Fruit fly (Drosophila melanogaster) whole organism, embryonic: ENCODE results near the gene Cpr73D.
A peak's percentile ranks its signal among the peaks of the same experiment; 100 is the strongest.

Experiments used
- Atf-2 ChIP-seq: fragments of 200-800 bp; sonication (Bioruptor generic); optimal IDR thresholded peaks from 2 replicates; lab custom pipeline; 2016; ENCODE audit warnings: missing biosample characterization, missing genetic modification characterization
- CG1024 ChIP-seq: fragments of 200-800 bp; sonication (Bioruptor generic); IDR thresholded peaks from 2 replicates; pipeline ENCODE4 v1.3.6; 2022; ENCODE audit warnings: missing biosample characterization, missing genetic modification characterization
- CG10321 ChIP-seq: fragments of 200-800 bp; sonication (Bioruptor generic); IDR thresholded peaks from 2 replicates; pipeline ENCODE4 v1.3.6; 2022; ENCODE audit warnings: missing biosample characterization, missing genetic modification characterization
- CG12071 ChIP-seq: fragments of 200-800 bp; sonication (Bioruptor generic); optimal IDR thresholded peaks from 3 replicates; lab custom pipeline; 2018; ENCODE audit warnings: missing biosample characterization, mild to moderate bottlenecking, missing genetic modification characterization
- CG12744 ChIP-seq: fragments of 200-800 bp; sonication (Bioruptor generic); optimal IDR thresholded peaks from 2 replicates; lab custom pipeline; 2016; ENCODE audit warnings: missing biosample characterization, missing genetic modification characterization
- CG1529 ChIP-seq: fragments of 200-800 bp; sonication (Bioruptor generic); optimal IDR thresholded peaks from 3 replicates; lab custom pipeline; 2018; ENCODE audit warnings: missing biosample characterization, missing genetic modification characterization
- CG1647 ChIP-seq: fragments of 200-800 bp; sonication (Bioruptor generic); optimal IDR thresholded peaks from 3 replicates; lab custom pipeline; 2016; ENCODE audit warnings: missing biosample characterization, missing genetic modification characterization
- CG17328 ChIP-seq: fragments of 200-800 bp; sonication (Bioruptor generic); IDR thresholded peaks from 2 replicates; pipeline ENCODE4 v1.3.6; 2022; ENCODE audit warnings: missing biosample characterization, missing genetic modification characterization
- CG1832 ChIP-seq: fragments of 200-800 bp; sonication (Bioruptor generic); optimal IDR thresholded peaks from 2 replicates; lab custom pipeline; 2017; ENCODE audit warnings: missing biosample characterization, mild to moderate bottlenecking, missing genetic modification characterization, inconsistent platforms
- CG33557 ChIP-seq: fragments of 200-800 bp; sonication (Bioruptor generic); optimal IDR thresholded peaks from 2 replicates; lab custom pipeline; 2019; ENCODE audit warnings: missing biosample characterization, mild to moderate bottlenecking, missing genetic modification characterization, moderate library complexity
- CG3726 ChIP-seq: fragments of 200-800 bp; sonication (Bioruptor generic); IDR thresholded peaks from 3 replicates; pipeline ENCODE4, ENCODE4 v1.3.6; 2022; ENCODE audit warnings: missing biosample characterization, missing genetic modification characterization
- CG3847 ChIP-seq: fragments of 200-800 bp; sonication (Bioruptor generic); IDR thresholded peaks from 2 replicates; pipeline ENCODE4 v1.3.6; 2022; ENCODE audit warnings: missing biosample characterization, missing genetic modification characterization
- CG5180 ChIP-seq: fragments of 200-800 bp; sonication (Bioruptor generic); optimal IDR thresholded peaks from 3 replicates; lab custom pipeline; 2017; ENCODE audit warnings: missing biosample characterization, missing genetic modification characterization, mild to moderate bottlenecking, moderate library complexity, missing genetic modification reagents
- CG6791 ChIP-seq: fragments of 200-800 bp; sonication (Bioruptor generic); IDR thresholded peaks from 3 replicates; pipeline ENCODE4 v1.3.6; 2022; ENCODE audit warnings: missing biosample characterization, missing genetic modification characterization; ENCODE audit not compliant: partially characterized antibody
- CG6813 ChIP-seq: fragments of 200-800 bp; sonication (Bioruptor generic); optimal IDR thresholded peaks from 2 replicates; lab custom pipeline; 2017; ENCODE audit warnings: missing biosample characterization, missing genetic modification characterization, mild to moderate bottlenecking, moderate library complexity, missing genetic modification reagents
- CG7271 ChIP-seq: fragments of 200-800 bp; sonication (Bioruptor generic); optimal IDR thresholded peaks from 2 replicates; lab custom pipeline; 2018; ENCODE audit warnings: missing biosample characterization, mild to moderate bottlenecking, missing genetic modification characterization, moderate library complexity
- CG7556 ChIP-seq: fragments of 200-800 bp; sonication (Bioruptor generic); optimal IDR thresholded peaks from 2 replicates; lab custom pipeline; 2017; ENCODE audit warnings: missing biosample characterization, mild to moderate bottlenecking, missing genetic modification characterization
- CG7786 ChIP-seq: fragments of 200-800 bp; sonication (Bioruptor generic); optimal IDR thresholded peaks from 2 replicates; lab custom pipeline; 2016; ENCODE audit warnings: missing biosample characterization, missing genetic modification characterization
- CG7987 ChIP-seq: fragments of 200-800 bp; sonication (Bioruptor generic); optimal IDR thresholded peaks from 2 replicates; lab custom pipeline; 2018; ENCODE audit warnings: missing biosample characterization, mild to moderate bottlenecking, missing genetic modification characterization, moderate library complexity
- CG8944 ChIP-seq: fragments of 200-800 bp; sonication (Bioruptor generic); optimal IDR thresholded peaks from 3 replicates; lab custom pipeline; 2016; ENCODE audit warnings: missing biosample characterization, missing genetic modification characterization
- CG9609 ChIP-seq: fragments of 200-800 bp; sonication (Bioruptor generic); optimal IDR thresholded peaks from 3 replicates; lab custom pipeline; 2016; ENCODE audit warnings: missing biosample characterization, missing genetic modification characterization
- Dfd ChIP-seq, 2 experiments: fragments of >200 bp; optimal IDR thresholded peaks; 2 replicates each; lab custom pipeline; 2017; ENCODE audit warnings: missing biosample characterization in 2 of 2, missing genetic modification characterization in 2 of 2
- H15 ChIP-seq: fragments of 200-800 bp; sonication (Bioruptor generic); IDR thresholded peaks from 3 replicates; pipeline ENCODE4 v1.3.6; 2022; ENCODE audit warnings: missing biosample characterization, missing genetic modification characterization
- HmgZ ChIP-seq: fragments of 200-800 bp; sonication (Bioruptor generic); optimal IDR thresholded peaks from 2 replicates; lab custom pipeline; 2018; ENCODE audit warnings: missing biosample characterization, mild to moderate bottlenecking, missing genetic modification characterization
- MBD-R2 ChIP-seq: fragments of 200-800 bp; sonication (Bioruptor generic); IDR thresholded peaks from 2 replicates; pipeline ENCODE4 v1.3.6; 2022; ENCODE audit warnings: missing biosample characterization, missing genetic modification characterization
- MTF-1 ChIP-seq: fragments of 200-800 bp; sonication (Bioruptor generic); optimal IDR thresholded peaks from 2 replicates; lab custom pipeline; 2018; ENCODE audit warnings: missing biosample characterization, mild to moderate bottlenecking, missing genetic modification characterization, borderline replicate concordance
- NK7.1 ChIP-seq: fragments of 200-800 bp; sonication (Bioruptor generic); optimal IDR thresholded peaks from 3 replicates; lab custom pipeline; 2016; ENCODE audit warnings: missing biosample characterization, missing genetic modification characterization
- Pdp1 ChIP-seq, 2 experiments: fragments of 200-800 bp; sonication (Bioruptor generic); optimal IDR thresholded peaks; 3 replicates each; lab custom pipeline; 2016; ENCODE audit warnings: missing biosample characterization in 2 of 2, missing genetic modification characterization in 2 of 2, mild to moderate bottlenecking in 1 of 2, moderate library complexity in 1 of 2
- Sry-δ ChIP-seq: fragments of 200-800 bp; sonication (Bioruptor generic); optimal IDR thresholded peaks from 2 replicates; lab custom pipeline; 2016; ENCODE audit warnings: missing biosample characterization, missing genetic modification characterization
- Tbp ChIP-seq: fragments of >200 bp; optimal IDR thresholded peaks from 2 replicates; lab custom pipeline; 2018; ENCODE audit warnings: missing biosample characterization, missing genetic modification characterization
- Vsx1 ChIP-seq: fragments of 200-800 bp; sonication (Bioruptor generic); optimal IDR thresholded peaks from 2 replicates; lab custom pipeline; 2017; ENCODE audit warnings: missing biosample characterization, mild to moderate bottlenecking, missing genetic modification characterization, missing genetic modification reagents
- bbx ChIP-seq: fragments of 200-800 bp; sonication (Bioruptor generic); IDR thresholded peaks from 2 replicates; pipeline ENCODE4 v1.3.6; 2022; ENCODE audit warnings: missing biosample characterization, missing genetic modification characterization; ENCODE audit not compliant: partially characterized antibody
- bcd ChIP-seq: fragments of 200-800 bp; sonication (Bioruptor generic); optimal IDR thresholded peaks from 2 replicates; lab custom pipeline; 2017; ENCODE audit warnings: missing biosample characterization, mild to moderate bottlenecking, missing genetic modification characterization
- cg ChIP-seq: fragments of 200-800 bp; sonication (Bioruptor generic); optimal IDR thresholded peaks from 3 replicates; lab custom pipeline; 2019; ENCODE audit warnings: missing biosample characterization, mild to moderate bottlenecking, missing genetic modification characterization, moderate library complexity
- dmrt11E ChIP-seq: fragments of 200-800 bp; sonication (Bioruptor generic); optimal IDR thresholded peaks from 3 replicates; lab custom pipeline; 2018; ENCODE audit warnings: missing biosample characterization, mild to moderate bottlenecking, missing genetic modification characterization, moderate library complexity
- fu2 ChIP-seq: fragments of 200-800 bp; sonication (Bioruptor generic); optimal IDR thresholded peaks from 2 replicates; lab custom pipeline; 2016; ENCODE audit warnings: missing biosample characterization, missing genetic modification characterization
- gsb ChIP-seq: fragments of 200-800 bp; sonication (Bioruptor generic); IDR thresholded peaks from 2 replicates; pipeline ENCODE4 v1.3.6; 2022; ENCODE audit warnings: missing biosample characterization, missing genetic modification characterization
- hkb ChIP-seq, 2 experiments: fragments of 200-800 bp in 1 of 2; fragments of >200 bp in 1 of 2; sonication (Bioruptor generic) in 1 of 2; IDR thresholded peaks in 1 of 2; optimal IDR thresholded peaks in 1 of 2; 2 replicates each; pipeline versions ENCODE4 v1.3.6 to Lab custom; 2017 to 2022; ENCODE audit warnings: missing biosample characterization in 1 of 2, missing genetic modification characterization in 1 of 2
- jigr1 ChIP-seq: fragments of 200-800 bp; sonication (Bioruptor generic); IDR thresholded peaks from 3 replicates; pipeline ENCODE4 v1.3.6; 2022; ENCODE audit warnings: missing biosample characterization, missing genetic modification characterization
- lab ChIP-seq: fragments of 200-800 bp; sonication (Bioruptor generic); optimal IDR thresholded peaks from 3 replicates; lab custom pipeline; 2017; ENCODE audit warnings: missing biosample characterization, missing genetic modification characterization, mild to moderate bottlenecking, moderate library complexity, missing genetic modification reagents
- maf-S ChIP-seq: fragments of 200-800 bp; sonication (Bioruptor generic); optimal IDR thresholded peaks from 2 replicates; lab custom pipeline; 2016; ENCODE audit warnings: missing biosample characterization, missing genetic modification characterization
- onecut ChIP-seq: fragments of 200-800 bp; sonication (Bioruptor generic); IDR thresholded peaks from 2 replicates; pipeline ENCODE4 v1.3.6; 2022; ENCODE audit warnings: missing biosample characterization, missing genetic modification characterization
- pan ChIP-seq, 4 experiments: fragments of >200 bp in 3 of 4; fragments of 200-800 bp in 1 of 4; sonication (Bioruptor generic) in 1 of 4; optimal IDR thresholded peaks in 3 of 4; IDR thresholded peaks in 1 of 4; 2 replicates each; pipeline versions ENCODE4 v1.3.6 to Lab custom; 2017 to 2022; ENCODE audit warnings: missing biosample characterization in 2 of 4, missing genetic modification characterization in 2 of 4, mixed read lengths in 1 of 4
- pho ChIP-seq: fragments of 200-800 bp; sonication (Bioruptor generic); optimal IDR thresholded peaks from 2 replicates; lab custom pipeline; 2016; ENCODE audit warnings: missing biosample characterization, missing genetic modification characterization
- sc ChIP-seq, 3 experiments: fragments of >200 bp in 2 of 3; fragments of 200-800 bp in 1 of 3; sonication (Bioruptor generic) in 1 of 3; optimal IDR thresholded peaks; 2 replicates in 2 of 3; 3 replicates in 1 of 3; lab custom pipeline; 2017; ENCODE audit warnings: mild to moderate bottlenecking in 1 of 3, missing biosample characterization in 1 of 3, missing genetic modification characterization in 1 of 3, missing genetic modification reagents in 1 of 3
- sens-2 ChIP-seq: fragments of 200-800 bp; sonication (Bioruptor generic); IDR thresholded peaks from 2 replicates; pipeline ENCODE4 v1.3.6; 2022; ENCODE audit warnings: missing biosample characterization, missing genetic modification characterization
- sob ChIP-seq: fragments of 200-800 bp; sonication (Bioruptor generic); IDR thresholded peaks from 2 replicates; pipeline ENCODE4 v1.3.6; 2022; ENCODE audit warnings: missing biosample characterization, missing genetic modification characterization
- tio ChIP-seq: fragments of 200-800 bp; sonication (Bioruptor generic); optimal IDR thresholded peaks from 2 replicates; lab custom pipeline; 2017; ENCODE audit warnings: missing biosample characterization, missing genetic modification characterization, inconsistent platforms
- toy ChIP-seq: fragments of 200-800 bp; sonication (Bioruptor generic); IDR thresholded peaks from 2 replicates; pipeline ENCODE4 v1.3.6; 2022; ENCODE audit warnings: missing biosample characterization, missing genetic modification characterization

Gene Cpr73D

dm6 chr3L:16969652-16970109 lies 12.2 kb upstream of the Cpr73D start, which contains the start of gene Exn (continued):
- TF ChIP-seq pan (optimal IDR thresholded peaks at IDR 0.05; lab: Kevin White, UChicago) (no peak), pan (GFP tag; optimal IDR thresholded peaks at IDR 0.05 in 1 of 2, IDR thresholded peaks at IDR 0.05 in 1 of 2) (peak in 1 of 2 experiments; percentile 58), CG7987 (peak; percentile 47), MBD-R2 (GFP tag; lab: Robert Waterston, UW) (peak; percentile 26; the same call in 1 of the 2 replicates), Tbp (GFP tag; lab: Kevin White, UChicago) (no peak), CG3847 (GFP tag; lab: Robert Waterston, UW) (peak; percentile 49; the same call in 1 of the 2 replicates), H15 (GFP tag; lab: Robert Waterston, UW) (no peak), tio (GFP tag; lab: Kevin White, UChicago) (no peak), CG9609 (GFP tag; lab: Kevin White, UChicago) (no peak), Pdp1 (GFP tag; optimal IDR thresholded peaks at IDR 0.05; lab: Kevin White, UChicago) (no peak), CG6813 (GFP tag; lab: Kevin White, UChicago) (peak; percentile 11), CG7556 (GFP tag; lab: Kevin White, UChicago) (no peak), jigr1 (GFP tag; lab: Robert Waterston, UW) (no peak), CG6791 (GFP tag; lab: Robert Waterston, UW) (no peak), sob (GFP tag; lab: Robert Waterston, UW) (peak; percentile 50), sc (optimal IDR thresholded peaks at IDR 0.05; lab: Kevin White, UChicago) (no peak), sc (GFP tag; optimal IDR thresholded peaks at IDR 0.05; lab: Kevin White, UChicago) (no peak), cg (no peak), CG3726 (GFP tag; lab: Robert Waterston, UW) (no peak), bcd (GFP tag; lab: Kevin White, UChicago) (no peak), gsb (GFP tag; lab: Robert Waterston, UW) (no peak), toy (GFP tag; lab: Robert Waterston, UW) (peak; percentile 37; the same call in 1 of the 2 replicates), pho (GFP tag; lab: Kevin White, UChicago) (no peak), fu2 (GFP tag; lab: Kevin White, UChicago) (no peak), CG17328 (GFP tag; lab: Robert Waterston, UW) (peak; percentile 23; the same call in 1 of the 2 replicates), CG1529 (GFP tag; lab: Kevin White, UChicago) (no peak), HmgZ (tag; lab: Kevin White, UChicago) (peak; percentile 69), Atf-2 (GFP tag; lab: Kevin White, UChicago) (no peak), CG1832 (GFP tag; lab: Kevin White, UChicago) (no peak), CG1647 (GFP tag; lab: Kevin White, UChicago) (no peak), CG33557 (GFP tag; lab: Kevin White, UChicago) (no peak), hkb (optimal IDR thresholded peaks at IDR 0.05; lab: Kevin White, UChicago) (no peak), hkb (GFP tag; IDR thresholded peaks at IDR 0.05; lab: Robert Waterston, UW) (peak; percentile 63), CG7271 (tag; lab: Kevin White, UChicago) (no peak), CG8944 (GFP tag; lab: Kevin White, UChicago) (no peak), Vsx1 (GFP tag; lab: Kevin White, UChicago) (no peak), bbx (GFP tag; lab: Robert Waterston, UW) (peak; percentile 48; the same call in 1 of the 2 replicates), CG10321 (no peak), CG7786 (GFP tag; lab: Kevin White, UChicago) (no peak), Sry-δ (GFP tag; lab: Kevin White, UChicago) (no peak), NK7.1 (GFP tag; lab: Kevin White, UChicago) (no peak), CG5180 (no peak), CG1024 (GFP tag; lab: Robert Waterston, UW) (no peak; the same call in 1 of the 2 replicates), CG12744 (GFP tag; lab: Kevin White, UChicago) (no peak), sens-2 (GFP tag; lab: Robert Waterston, UW) (no peak), lab (GFP tag; lab: Kevin White, UChicago) (peak; percentile 78), CG12071 (GFP tag; lab: Kevin White, UChicago) (peak; percentile 22), onecut (GFP tag; lab: Robert Waterston, UW) (peak; percentile 16; the same call in 1 of the 2 replicates), maf-S (GFP tag; lab: Kevin White, UChicago) (no peak), dmrt11E (tag; lab: Kevin White, UChicago) (no peak), MTF-1 (GFP tag; lab: Kevin White, UChicago) (peak; percentile 28), Dfd (GFP tag; optimal IDR thresholded peaks at IDR 0.05; lab: Kevin White, UChicago) (no peak)
